Worm (Caenorhabditis elegans) whole organism, L3 larva: ENCODE measurements around the gene C10A4.9.

Source experiments
- aly-2 ChIP-seq: fragments of 150-350 bp; optimal IDR thresholded peaks from 2 replicates; lab custom pipeline; 2014; ENCODE audit warnings: missing biosample characterization, missing genetic modification characterization
- ceh-16 ChIP-seq: sonication (generic microtip); optimal IDR thresholded peaks from 2 replicates; lab custom pipeline; 2017; ENCODE audit warnings: missing biosample characterization, missing genetic modification characterization
- ceh-82 ChIP-seq: fragments of 150-350 bp; optimal IDR thresholded peaks from 2 replicates; lab custom pipeline; 2014; ENCODE audit warnings: missing biosample characterization, missing genetic modification characterization
- daf-12 ChIP-seq: fragments of 150-350 bp; optimal IDR thresholded peaks from 2 replicates; lab custom pipeline; 2014; ENCODE audit warnings: missing biosample characterization, missing genetic modification reagents, missing genetic modification characterization
- fkh-10 ChIP-seq: sonication (generic microtip); optimal IDR thresholded peaks from 2 replicates; lab custom pipeline; 2017; ENCODE audit warnings: missing biosample characterization, missing genetic modification reagents, missing genetic modification characterization
- fos-1 ChIP-seq: fragments of 150-350 bp; optimal IDR thresholded peaks from 2 replicates; lab custom pipeline; 2014; ENCODE audit warnings: missing biosample characterization, missing genetic modification characterization
- lin-15B ChIP-seq: fragments of 150-350 bp; optimal IDR thresholded peaks from 2 replicates; lab custom pipeline; 2014; ENCODE audit warnings: missing biosample characterization, missing genetic modification characterization
- mdl-1 ChIP-seq: fragments of 150-350 bp; optimal IDR thresholded peaks from 2 replicates; lab custom pipeline; 2014; ENCODE audit warnings: missing biosample characterization, missing genetic modification characterization
- nhr-23 ChIP-seq: fragments of 150-350 bp; optimal IDR thresholded peaks from 2 replicates; lab custom pipeline; 2014; ENCODE audit warnings: missing biosample characterization, missing genetic modification reagents, missing genetic modification characterization
- nhr-237 ChIP-seq: fragments of 150-350 bp; optimal IDR thresholded peaks from 2 replicates; lab custom pipeline; 2014; ENCODE audit warnings: missing biosample characterization, missing genetic modification characterization
- nhr-25 ChIP-seq: sonication (generic microtip); optimal IDR thresholded peaks from 2 replicates; lab custom pipeline; 2017; ENCODE audit warnings: missing biosample characterization, missing genetic modification characterization
- nhr-76 ChIP-seq: fragments of 150-350 bp; sonication (generic microtip); optimal IDR thresholded peaks from 5 replicates; lab custom pipeline; 2014; ENCODE audit warnings: missing biosample characterization, missing genetic modification characterization
- sea-2 ChIP-seq: fragments of 150-350 bp; sonication (generic microtip); optimal IDR thresholded peaks from 4 replicates; lab custom pipeline; 2014; ENCODE audit warnings: missing biosample characterization, missing genetic modification reagents, missing genetic modification characterization
- snpc-4 ChIP-seq: fragments of 150-350 bp; optimal IDR thresholded peaks from 2 replicates; lab custom pipeline; 2014; ENCODE audit warnings: missing biosample characterization, missing genetic modification characterization

DNA sequence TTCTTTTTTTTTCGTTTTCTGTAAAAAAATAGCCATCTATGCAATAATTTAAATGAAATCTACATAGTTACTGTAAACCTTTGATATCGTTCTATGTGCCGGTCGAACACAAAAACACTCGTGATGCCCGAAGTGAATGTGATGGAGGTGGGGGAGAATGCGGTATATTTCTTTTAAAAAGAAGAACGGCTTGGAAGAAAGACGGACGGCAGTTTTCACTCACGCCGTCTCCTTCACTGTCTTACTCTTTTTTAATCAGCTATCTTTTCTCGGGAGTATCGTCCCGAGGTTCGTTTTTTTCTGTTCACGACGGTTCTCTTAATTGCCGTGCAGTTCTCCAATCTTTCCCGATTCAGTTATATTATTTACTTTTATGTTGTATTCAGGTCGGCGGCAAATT, 22.1 kb upstream of the C10A4.9 start, which contains the start of gene C10A4.10:
- TF ChIP-seq ceh-16 (tag; lab: Kevin White, UChicago), result no peak
- no peak for TF ChIP-seq fos-1 (tag; lab: Kevin White, UChicago)
- TF ChIP-seq aly-2 (tag; lab: Kevin White, UChicago), result no peak
- TF ChIP-seq mdl-1 (tag; lab: Kevin White, UChicago), result no peak
- no peak for TF ChIP-seq snpc-4 (tag; lab: Kevin White, UChicago)
- no peak for TF ChIP-seq sea-2 (GFP tag; lab: Kevin White, UChicago)
- TF ChIP-seq lin-15B, result no peak
- TF ChIP-seq daf-12 (tag; lab: Kevin White, UChicago), result no peak
- no peak for TF ChIP-seq nhr-23
- no peak for TF ChIP-seq nhr-76 (tag; lab: Kevin White, UChicago)
- no peak for TF ChIP-seq nhr-237 (tag; lab: Kevin White, UChicago)
- no peak for TF ChIP-seq fkh-10
- TF ChIP-seq nhr-25 (tag; lab: Kevin White, UChicago), result no peak
- TF ChIP-seq ceh-82 (tag; lab: Kevin White, UChicago), result no peak
